Fruit fly (Drosophila melanogaster): ENCODE data around the gene Rab27.

Rab27 gene

DNA sequence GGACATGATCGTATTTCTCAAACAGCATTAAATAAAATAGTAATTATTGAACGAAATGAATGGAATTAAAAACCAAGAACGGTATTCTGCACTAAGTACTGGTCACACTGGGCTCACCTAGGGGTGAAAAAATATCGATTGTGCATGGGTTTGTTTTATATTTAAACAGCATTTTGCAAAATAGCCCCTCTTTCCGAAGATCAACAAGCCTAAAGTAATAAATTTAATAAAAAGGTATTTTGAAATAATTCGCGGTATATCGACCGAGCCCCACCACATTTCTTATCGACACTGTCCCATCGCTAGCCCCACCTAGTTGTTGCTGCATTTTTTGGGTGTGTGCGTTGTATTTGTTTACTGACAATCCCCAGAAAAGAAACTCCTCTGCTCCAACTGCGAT is 6.2 kb downstream of the Rab27 start, which contains the start of gene pck (continued):
- TF ChIP-seq tll (GFP tag; optimal IDR thresholded peaks at IDR 0.05) = no peak
- TF ChIP-seq CG4424 (GFP tag; optimal IDR thresholded peaks at IDR 0.05) = peak; percentile 75
- peak; percentile 75 for TF ChIP-seq Chrac-16 (GFP tag; optimal IDR thresholded peaks at IDR 0.05)
- peak; percentile 49 for TF ChIP-seq CoRest (tag; optimal IDR thresholded peaks at IDR 0.05)
- TF ChIP-seq CG15073 (GFP tag; optimal IDR thresholded peaks at IDR 0.05) = no peak
- TF ChIP-seq Fer2 (tag; optimal IDR thresholded peaks at IDR 0.05) = no peak
- peak; percentile 27; the same call in 1 of the 2 replicates for TF ChIP-seq Drgx (GFP tag; IDR thresholded peaks at IDR 0.05)
- TF ChIP-seq CG10979 (tag; optimal IDR thresholded peaks at IDR 0.05) = peak; percentile 57
- peak; percentile 38 for TF ChIP-seq Abd-B (GFP tag; optimal IDR thresholded peaks at IDR 0.05)
- peak; percentile 8 for TF ChIP-seq CG10543 (GFP tag; optimal IDR thresholded peaks at IDR 0.05)
- peak; percentile 40; the same call in 1 of the 2 replicates for TF ChIP-seq CG31224 (GFP tag; IDR thresholded peaks at IDR 0.05)
- TF ChIP-seq trh (GFP tag; optimal IDR thresholded peaks at IDR 0.05) = peak; percentile 17
- no peak for TF ChIP-seq Jarid2 (GFP tag; optimal IDR thresholded peaks at IDR 0.05)
- TF ChIP-seq Hey (tag; optimal IDR thresholded peaks at IDR 0.05) = no peak
- no peak for TF ChIP-seq odd (GFP tag; optimal IDR thresholded peaks at IDR 0.05)
- no peak for TF ChIP-seq fru (optimal IDR thresholded peaks at IDR 0.05)
- 0 out of 3 replicates have a peak, but pooled peaks have one; percentile 10 for TF ChIP-seq Mrtf (GFP tag; IDR thresholded peaks at IDR 0.05)
- peak; percentile 48 for TF ChIP-seq CG8944 (GFP tag; optimal IDR thresholded peaks at IDR 0.05)
- TF ChIP-seq bbx (GFP tag; IDR thresholded peaks at IDR 0.05; ENCODE audit: partially characterized antibody) = no peak
- peak; percentile 36 for TF ChIP-seq ewg (GFP tag; optimal IDR thresholded peaks at IDR 0.05)
- no peak for TF ChIP-seq Asciz (GFP tag; optimal IDR thresholded peaks at IDR 0.05)
- peak; percentile 14 for TF ChIP-seq Dek (tag; optimal IDR thresholded peaks at IDR 0.05)
- peak; percentile 56 to 67 for TF ChIP-seq Hr51 (GFP tag; optimal IDR thresholded peaks at IDR 0.05)
- no peak for TF ChIP-seq Ravus (GFP tag; IDR thresholded peaks at IDR 0.05)
- TF ChIP-seq CG18476 (GFP tag; optimal IDR thresholded peaks at IDR 0.05) = peak; percentile 54
- peak; percentile 70 for TF ChIP-seq sisA (GFP tag; IDR thresholded peaks at IDR 0.05)
- TF ChIP-seq Side (GFP tag; optimal IDR thresholded peaks at IDR 0.05) = peak; percentile 77
- peak; percentile 41; the same call in 1 of the 2 replicates for TF ChIP-seq hbn (GFP tag; IDR thresholded peaks at IDR 0.05; ENCODE audit: partially characterized antibody)
- TF ChIP-seq gcm (GFP tag; optimal IDR thresholded peaks at IDR 0.05) = peak; percentile 51
- peak; percentile 25 for TF ChIP-seq Ssrp (tag; optimal IDR thresholded peaks at IDR 0.05)
- TF ChIP-seq slbo (GFP tag; IDR thresholded peaks at IDR 0.05) = peak; percentile 70
- no peak for TF ChIP-seq CG9876 (GFP tag; optimal IDR thresholded peaks at IDR 0.05)
- peak; percentile 81 for TF ChIP-seq CG4617 (GFP tag; optimal IDR thresholded peaks at IDR 0.05; ENCODE audit: borderline replicate concordance)
- TF ChIP-seq zf30C (GFP tag; optimal IDR thresholded peaks at IDR 0.05) = no peak
- no peak for TF ChIP-seq Vsx1 (GFP tag; optimal IDR thresholded peaks at IDR 0.05)
- TF ChIP-seq CG31441 (GFP tag; IDR thresholded peaks at IDR 0.05) = peak; percentile 51; the same call in 1 of the 2 replicates
- peak; percentile 59 for TF ChIP-seq Bdp1 (GFP tag; optimal IDR thresholded peaks at IDR 0.05)
- peak; percentile 63; the same call in 1 of the 2 replicates for TF ChIP-seq sob (GFP tag; IDR thresholded peaks at IDR 0.05)
- peak; percentile 59 for TF ChIP-seq CG15696 (tag; optimal IDR thresholded peaks at IDR 0.05)
- peak; percentile 60; the same call in 2 of the 4 replicates for TF ChIP-seq Dll (GFP tag; IDR thresholded peaks at IDR 0.05; ENCODE audit: partially characterized antibody)
- TF ChIP-seq CG9932 (GFP tag; IDR thresholded peaks at IDR 0.05) = peak; percentile 62
- TF ChIP-seq Fer3 (tag; optimal IDR thresholded peaks at IDR 0.05) = peak; percentile 40
- no peak for TF ChIP-seq cad (GFP tag; optimal IDR thresholded peaks at IDR 0.05)
- TF ChIP-seq CG6175 (GFP tag; IDR thresholded peaks at IDR 0.05) = no peak
- no peak for TF ChIP-seq CG4730 (GFP tag; IDR thresholded peaks at IDR 0.05)
- TF ChIP-seq sug (tag; optimal IDR thresholded peaks at IDR 0.05) = peak; percentile 40
- TF ChIP-seq gsb (GFP tag; IDR thresholded peaks at IDR 0.05) = no peak
- no peak for TF ChIP-seq corto (GFP tag; optimal IDR thresholded peaks at IDR 0.05)
- no peak for TF ChIP-seq C15 (GFP tag; IDR thresholded peaks at IDR 0.05)
- TF ChIP-seq CG3407 (GFP tag; optimal IDR thresholded peaks at IDR 0.05) = peak; percentile 34

All from whole organism, embryonic.